Fruit fly (Drosophila melanogaster): ENCODE results near the gene CG42445.

The CG42445 gene

DNA sequence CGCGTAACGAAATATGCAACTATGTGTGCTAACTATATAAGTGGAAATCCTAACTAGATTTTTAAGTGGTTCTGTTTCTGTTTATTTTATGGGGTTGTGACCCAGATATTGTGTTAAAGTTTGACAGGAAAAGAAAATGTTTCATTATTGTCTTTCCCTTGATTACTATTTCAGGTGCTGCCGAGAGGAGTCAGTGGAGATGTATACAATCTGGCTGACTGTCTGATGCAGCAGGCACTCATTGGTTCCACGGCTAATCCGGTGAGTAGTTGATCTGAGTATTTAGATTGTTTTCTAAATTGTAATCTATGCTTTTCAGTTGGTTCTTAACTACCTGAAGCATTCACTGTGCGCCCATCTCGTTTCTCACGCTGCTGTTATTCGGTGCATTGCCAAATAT, 34.3 kb upstream of the CG42445 start, which contains the start of gene CG7387:
CG7387 (minus strand) TSS at position 101 of the 400 bp plus-strand sequence.
- TF ChIP-seq Mio (GFP tag; optimal IDR thresholded peaks at IDR 0.05) (no peak), Hnf4 (GFP tag; optimal IDR thresholded peaks at IDR 0.05) (no peak), Dif (GFP tag; optimal IDR thresholded peaks at IDR 0.05; ENCODE audit: partially characterized antibody) (no peak), psq (GFP tag; optimal IDR thresholded peaks at IDR 0.05) (no peak), brk (GFP tag; optimal IDR thresholded peaks at IDR 0.05) (no peak), dl (GFP tag; optimal IDR thresholded peaks at IDR 0.05; ENCODE audit: insufficient read depth in 1 of 2, partially characterized antibody in 2 of 2) (no peak), OdsH (GFP tag; optimal IDR thresholded peaks at IDR 0.05) (no peak), usp (GFP tag; optimal IDR thresholded peaks at IDR 0.05) (no peak), br (GFP tag; optimal IDR thresholded peaks at IDR 0.05) (no peak), CrebA (GFP tag; optimal IDR thresholded peaks at IDR 0.05; ENCODE audit: borderline replicate concordance) (no peak), Rel (GFP tag; optimal IDR thresholded peaks at IDR 0.05) (no peak), Rel (tag; optimal IDR thresholded peaks at IDR 0.05) (no peak), ey (GFP tag; optimal IDR thresholded peaks at IDR 0.05) (no peak), Hr78 (GFP tag; optimal IDR thresholded peaks at IDR 0.05) (no peak), h (GFP tag; optimal IDR thresholded peaks at IDR 0.05) (no peak), fru (GFP tag; optimal IDR thresholded peaks at IDR 0.05) (no peak), Dfd (GFP tag; optimal IDR thresholded peaks at IDR 0.05) (no peak), Abd-B (GFP tag; optimal IDR thresholded peaks at IDR 0.05) (no peak), sage (GFP tag; optimal IDR thresholded peaks at IDR 0.05) (no peak), tai (GFP tag; optimal IDR thresholded peaks at IDR 0.05) (no peak), jim (GFP tag; optimal IDR thresholded peaks at IDR 0.05) (no peak)

DNA sequence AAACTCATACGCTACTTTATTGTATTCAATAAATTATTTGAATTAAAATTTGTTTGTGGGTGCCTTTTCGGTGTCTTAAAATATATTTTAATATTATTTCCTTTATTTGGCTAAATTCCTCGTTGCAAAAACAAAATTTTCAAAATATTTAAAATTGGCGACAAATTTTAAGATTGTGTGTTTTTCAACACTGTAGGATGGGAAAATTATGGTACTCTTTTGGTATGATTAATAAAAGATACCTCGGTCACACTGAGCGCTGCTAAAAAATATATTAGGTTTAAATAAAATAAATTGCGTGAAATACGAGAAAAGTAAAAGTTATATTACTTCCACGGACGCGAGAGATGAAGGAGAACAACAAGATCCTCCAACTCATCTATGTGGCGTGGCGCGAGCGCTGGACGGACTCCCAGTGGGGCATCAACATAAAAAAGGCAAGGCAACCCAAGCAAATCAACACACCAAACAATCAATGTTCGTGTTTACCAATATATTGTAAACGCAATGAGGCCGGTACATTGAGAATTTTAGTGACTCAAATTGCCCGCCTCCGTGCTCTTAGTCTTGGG, 32.4 kb upstream of the CG42445 start, which contains the start of gene MED24:
MED24 (plus strand) TSS at position 229 of the 572 bp plus-strand sequence.
- peak; percentile 35 for TF ChIP-seq rgr (GFP tag; optimal IDR thresholded peaks at IDR 0.05)
- no peak for TF ChIP-seq psq (GFP tag; optimal IDR thresholded peaks at IDR 0.05)

- no peak for TF ChIP-seq ey (GFP tag; optimal IDR thresholded peaks at IDR 0.05)
- no peak for TF ChIP-seq Hr78 (GFP tag; optimal IDR thresholded peaks at IDR 0.05)
- TF ChIP-seq rgr (GFP tag; optimal IDR thresholded peaks at IDR 0.05), result no peak
- no peak for TF ChIP-seq CG32264 (GFP tag; optimal IDR thresholded peaks at IDR 0.05)
- no peak for TF ChIP-seq dsf (GFP tag; optimal IDR thresholded peaks at IDR 0.05; ENCODE audit: borderline replicate concordance)
Observed at dm6 chr3L:8189234-8189633, 30.5 kb upstream of the CG42445 start.

DNA sequence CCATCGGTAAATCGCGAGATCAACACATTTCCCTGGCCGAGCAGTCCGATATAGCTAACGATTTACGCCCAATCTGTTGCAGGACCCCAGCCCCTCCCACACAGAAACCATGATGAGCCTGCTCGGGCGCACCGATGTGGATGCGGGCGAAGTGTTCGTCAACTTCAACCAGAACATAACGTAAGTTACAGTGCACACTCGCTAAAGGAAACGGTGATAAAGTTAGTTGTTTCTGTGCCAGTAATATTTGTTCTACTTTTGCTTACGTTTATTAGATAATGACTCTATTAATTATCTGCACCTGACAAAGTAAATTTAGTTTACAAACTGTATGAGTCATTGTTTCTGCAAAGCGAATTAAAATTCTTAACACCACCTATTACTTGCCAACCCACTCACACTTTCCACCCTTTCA, 28.7 kb upstream of the CG42445 start:
- TF ChIP-seq sage (GFP tag; optimal IDR thresholded peaks at IDR 0.05), result no peak
- TF ChIP-seq brk (GFP tag; optimal IDR thresholded peaks at IDR 0.05), result no peak
- TF ChIP-seq Mio (GFP tag; optimal IDR thresholded peaks at IDR 0.05), result no peak
- no peak for TF ChIP-seq Vsx2 (GFP tag; optimal IDR thresholded peaks at IDR 0.05; ENCODE audit: partially characterized antibody)
- no peak for TF ChIP-seq HLH106 (tag; optimal IDR thresholded peaks at IDR 0.05)
- TF ChIP-seq pan (optimal IDR thresholded peaks at IDR 0.05), result no peak
- TF ChIP-seq woc (GFP tag; optimal IDR thresholded peaks at IDR 0.05), result no peak
- no peak for TF ChIP-seq rgr (GFP tag; optimal IDR thresholded peaks at IDR 0.05)
- no peak for TF ChIP-seq h (GFP tag; optimal IDR thresholded peaks at IDR 0.05)
- TF ChIP-seq CrebA (GFP tag; optimal IDR thresholded peaks at IDR 0.05; ENCODE audit: borderline replicate concordance), result no peak

DNA sequence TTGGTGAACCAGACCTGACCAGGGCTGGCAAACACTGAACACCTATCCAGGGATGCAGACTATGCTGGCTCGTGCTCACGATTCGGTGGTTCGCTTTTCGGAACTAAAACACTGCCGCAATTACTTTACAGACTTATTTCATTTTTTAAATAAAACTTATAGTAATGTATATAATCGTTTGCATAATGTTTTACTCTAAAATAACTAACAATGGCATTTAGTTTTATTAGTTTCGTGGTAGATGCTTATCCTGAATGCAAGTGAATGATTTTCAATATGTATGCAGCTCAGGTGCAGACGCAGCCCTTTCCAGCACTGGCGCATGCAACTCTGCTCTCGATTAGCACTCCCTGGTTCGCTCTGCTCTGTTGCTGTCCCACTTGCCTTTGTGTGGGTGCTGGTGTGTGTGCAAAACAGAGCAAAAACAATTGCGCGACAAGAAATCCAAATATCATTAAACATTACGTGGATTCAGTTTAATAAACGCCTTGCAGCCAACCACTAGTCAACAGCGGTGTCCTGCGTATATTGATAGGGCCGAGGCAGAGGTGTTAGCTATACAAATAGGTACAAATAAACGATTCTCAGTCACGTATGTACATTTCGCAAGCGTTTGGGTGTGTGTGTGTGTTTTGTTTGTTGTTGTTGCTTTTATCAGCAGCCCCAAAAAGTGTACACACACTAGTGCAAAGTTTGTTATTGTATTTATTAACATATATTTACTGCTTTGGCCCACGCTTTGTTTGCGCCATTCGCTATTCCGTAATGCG, 28.1 kb upstream of the CG42445 start, which contains the start of the genes ERR and Atg18a:
ERR (minus strand) TSS at position 45 of the 770 bp plus-strand sequence.
Atg18a (plus strand) TSS at position 231 of the 770 bp plus-strand sequence.
- peak; percentile 90 for TF ChIP-seq sv (GFP tag; optimal IDR thresholded peaks at IDR 0.05)
- no peak for TF ChIP-seq tai (GFP tag; optimal IDR thresholded peaks at IDR 0.05)
- peak; percentile 76 for TF ChIP-seq psq (GFP tag; optimal IDR thresholded peaks at IDR 0.05)
- TF ChIP-seq woc (GFP tag; optimal IDR thresholded peaks at IDR 0.05), result peak; percentile 91
- TF ChIP-seq jim (GFP tag; optimal IDR thresholded peaks at IDR 0.05), result peak; percentile 36
- peak; percentile 5 for TF ChIP-seq Dif (GFP tag; optimal IDR thresholded peaks at IDR 0.05; ENCODE audit: partially characterized antibody)
- peak; percentile 87 for TF ChIP-seq rgr (GFP tag; optimal IDR thresholded peaks at IDR 0.05)
- TF ChIP-seq dmrt93B (GFP tag; optimal IDR thresholded peaks at IDR 0.05), result peak; percentile 91
- TF ChIP-seq Myc (optimal IDR thresholded peaks at IDR 0.05), result peak; percentile 49
- no peak for TF ChIP-seq Vsx2 (GFP tag; optimal IDR thresholded peaks at IDR 0.05; ENCODE audit: partially characterized antibody)
- TF ChIP-seq dl (GFP tag; optimal IDR thresholded peaks at IDR 0.05; ENCODE audit: insufficient read depth in 1 of 2, partially characterized antibody in 2 of 2), result no peak
- TF ChIP-seq fru (GFP tag; optimal IDR thresholded peaks at IDR 0.05), result peak; percentile 87
- peak; percentile 85 for TF ChIP-seq OdsH (GFP tag; optimal IDR thresholded peaks at IDR 0.05)
- TF ChIP-seq Hr78 (GFP tag; optimal IDR thresholded peaks at IDR 0.05), result no peak
- TF ChIP-seq CG32264 (GFP tag; optimal IDR thresholded peaks at IDR 0.05), result peak; percentile 29
- peak; percentile 86 for TF ChIP-seq Sp1 (GFP tag; optimal IDR thresholded peaks at IDR 0.05)
- TF ChIP-seq pan (optimal IDR thresholded peaks at IDR 0.05), result no peak
- TF ChIP-seq brk (GFP tag; optimal IDR thresholded peaks at IDR 0.05), result no peak
- TF ChIP-seq usp (GFP tag; optimal IDR thresholded peaks at IDR 0.05), result no peak
- peak; percentile 90 for TF ChIP-seq Hnf4 (GFP tag; optimal IDR thresholded peaks at IDR 0.05)
- peak; percentile 84 for TF ChIP-seq ey (GFP tag; optimal IDR thresholded peaks at IDR 0.05)
- peak; percentile 35 for TF ChIP-seq Mio (GFP tag; optimal IDR thresholded peaks at IDR 0.05)
- peak in 1 of 2 experiments; percentile 92 for TF ChIP-seq foxo (GFP tag; optimal IDR thresholded peaks at IDR 0.05)
- TF ChIP-seq br (GFP tag; optimal IDR thresholded peaks at IDR 0.05), result peak; percentile 80
- TF ChIP-seq Dfd (GFP tag; optimal IDR thresholded peaks at IDR 0.05), result no peak
- TF ChIP-seq CG9705 (GFP tag; optimal IDR thresholded peaks at IDR 0.05), result peak; percentile 85
- TF ChIP-seq sage (GFP tag; optimal IDR thresholded peaks at IDR 0.05), result peak; percentile 50
- peak; percentile 86 for TF ChIP-seq dsf (GFP tag; optimal IDR thresholded peaks at IDR 0.05; ENCODE audit: borderline replicate concordance)
- peak; percentile 88 for TF ChIP-seq Jra (GFP tag; optimal IDR thresholded peaks at IDR 0.05)
- peak; percentile 93 for TF ChIP-seq HLH106 (tag; optimal IDR thresholded peaks at IDR 0.05)
